Worm (Caenorhabditis elegans) whole organism, young adult: ENCODE data around the gene Y46H3A.5.
A peak's percentile ranks its signal among the peaks of the same experiment; 100 is the strongest.

Experiments
- B0261.1 ChIP-seq: sonication (generic microtip); optimal IDR thresholded peaks from 2 replicates; lab custom pipeline; 2016; ENCODE audit warnings: mild to moderate bottlenecking, missing genetic modification characterization, moderate library complexity, missing compliant biosample characterization
- B0336.3 ChIP-seq: fragments of 200-800 bp; sonication (Bioruptor generic); IDR thresholded peaks from 2 replicates; pipeline ENCODE4 v1.3.6; 2022; ENCODE audit warnings: missing genetic modification characterization, missing compliant biosample characterization
- C17E4.6 ChIP-seq: fragments of 200-800 bp; sonication (Bioruptor generic); IDR thresholded peaks from 2 replicates; pipeline ENCODE4 v1.3.6; 2022; ENCODE audit warnings: missing genetic modification reagents, missing genetic modification characterization, missing compliant biosample characterization
- F23B12.7 ChIP-seq: sonication (generic microtip); optimal IDR thresholded peaks from 2 replicates; lab custom pipeline; 2017; ENCODE audit warnings: missing genetic modification characterization, mild to moderate bottlenecking, missing compliant biosample characterization, antibody characterized with exemption, moderate library complexity; ENCODE audit not compliant: insufficient read depth
- K12H6.12 ChIP-seq: fragments of 200-800 bp; sonication (Bioruptor generic); optimal IDR thresholded peaks from 2 replicates; lab custom pipeline; 2018; ENCODE audit warnings: mild to moderate bottlenecking, missing genetic modification characterization, missing compliant biosample characterization
- Y56A3A.18 ChIP-seq: fragments of 200-800 bp; sonication (Bioruptor generic); IDR thresholded peaks from 2 replicates; pipeline ENCODE4 v1.3.6; 2022; ENCODE audit warnings: missing genetic modification reagents, missing genetic modification characterization, missing compliant biosample characterization
- Y95B8A.8 ChIP-seq: fragments of 200-800 bp; sonication (Bioruptor generic); IDR thresholded peaks from 2 replicates; pipeline ENCODE4 v1.3.6; 2022; ENCODE audit warnings: missing genetic modification reagents, missing genetic modification characterization, missing compliant biosample characterization
- ZK185.1 ChIP-seq: sonication (generic microtip); optimal IDR thresholded peaks from 2 replicates; lab custom pipeline; 2016; ENCODE audit warnings: mild to moderate bottlenecking, missing genetic modification characterization, missing compliant biosample characterization; ENCODE audit not compliant: poor library complexity, severe bottlenecking
- ama-1 ChIP-seq, 3 experiments: fragments of 150-350 bp in 1 of 3; sonication (generic microtip) in 2 of 3; optimal IDR thresholded peaks; 2 replicates each; lab custom pipeline; 2014 to 2018; ENCODE audit warnings: missing biosample characterization in 2 of 3, missing genetic modification characterization in 2 of 3, missing genetic modification reagents in 2 of 3
- atf-7 ChIP-seq: sonication (generic microtip); optimal IDR thresholded peaks from 2 replicates; lab custom pipeline; 2017; ENCODE audit warnings: mild to moderate bottlenecking, missing genetic modification characterization, missing compliant biosample characterization
- attf-5 ChIP-seq: fragments of 200-800 bp; sonication (Bioruptor generic); optimal IDR thresholded peaks from 2 replicates; lab custom pipeline; 2018; ENCODE audit warnings: mild to moderate bottlenecking, missing genetic modification characterization, missing compliant biosample characterization
- cebp-1 ChIP-seq, 2 experiments: fragments of 200-800 bp in 1 of 2; sonication (Bioruptor generic) in 1 of 2; sonication (generic microtip) in 1 of 2; IDR thresholded peaks in 1 of 2; optimal IDR thresholded peaks in 1 of 2; 2 replicates each; pipeline versions ENCODE4 v1.3.6 to Lab custom; 2017 to 2022; ENCODE audit warnings: missing compliant biosample characterization in 2 of 2, missing genetic modification characterization in 2 of 2, mild to moderate bottlenecking in 1 of 2, missing genetic modification reagents in 1 of 2, moderate library complexity in 1 of 2
- ceh-100 ChIP-seq: fragments of 200-800 bp; sonication (Bioruptor generic); IDR thresholded peaks from 2 replicates; pipeline ENCODE4 v1.3.6; 2022; ENCODE audit warnings: missing genetic modification reagents, missing genetic modification characterization, missing compliant biosample characterization
- ceh-27 ChIP-seq: fragments of 200-800 bp; sonication (Bioruptor generic); optimal IDR thresholded peaks from 2 replicates; lab custom pipeline; 2018; ENCODE audit warnings: mild to moderate bottlenecking, missing genetic modification characterization, moderate library complexity, missing compliant biosample characterization
- chd-7 ChIP-seq: sonication (generic microtip); optimal IDR thresholded peaks from 2 replicates; lab custom pipeline; 2016; ENCODE audit warnings: mild to moderate bottlenecking, missing genetic modification characterization, moderate library complexity, missing compliant biosample characterization
- dox-1 ChIP-seq: fragments of 200-800 bp; sonication (Bioruptor generic); IDR thresholded peaks from 2 replicates; pipeline ENCODE4 v1.3.6; 2022; ENCODE audit warnings: missing genetic modification reagents, missing genetic modification characterization, missing compliant biosample characterization
- egl-18 ChIP-seq: fragments of 200-800 bp; sonication (Bioruptor generic); IDR thresholded peaks from 2 replicates; pipeline ENCODE4 v1.3.6; 2022; ENCODE audit warnings: missing genetic modification reagents, missing genetic modification characterization, missing compliant biosample characterization
- him-1 ChIP-seq: sonication (generic microtip); optimal IDR thresholded peaks from 2 replicates; lab custom pipeline; 2016; ENCODE audit warnings: missing genotype, missing genetic modification reagents, missing genetic modification characterization, missing compliant biosample characterization
- hlh-12 ChIP-seq: sonication (generic microtip); optimal IDR thresholded peaks from 2 replicates; lab custom pipeline; 2016; ENCODE audit warnings: missing genetic modification characterization, missing compliant biosample characterization
- hmg-1.2 ChIP-seq: fragments of 200-800 bp; sonication (Bioruptor generic); IDR thresholded peaks from 2 replicates; pipeline ENCODE4 v1.3.6; 2022; ENCODE audit warnings: missing genetic modification reagents, missing genetic modification characterization, missing compliant biosample characterization
- hrde-1 ChIP-seq: sonication (generic microtip); optimal IDR thresholded peaks from 2 replicates; lab custom pipeline; 2016; ENCODE audit warnings: missing genetic modification characterization, mild to moderate bottlenecking, missing compliant biosample characterization, moderate library complexity, missing genotype, missing genetic modification reagents, borderline replicate concordance
- hsf-1 ChIP-seq: fragments of 200-800 bp; sonication (Bioruptor generic); IDR thresholded peaks from 2 replicates; pipeline ENCODE4 v1.3.6; 2022; ENCODE audit warnings: missing genetic modification reagents, missing genetic modification characterization, missing compliant biosample characterization
- lin-26 ChIP-seq: fragments of 200-800 bp; sonication (Bioruptor generic); IDR thresholded peaks from 2 replicates; pipeline ENCODE4 v1.3.6; 2022; ENCODE audit warnings: missing genetic modification reagents, missing genetic modification characterization, missing compliant biosample characterization
- lin-54 ChIP-seq: fragments of 200-800 bp; sonication (Bioruptor generic); optimal IDR thresholded peaks from 2 replicates; lab custom pipeline; 2018; ENCODE audit warnings: mild to moderate bottlenecking, missing genetic modification characterization, missing compliant biosample characterization
- lsl-1 ChIP-seq: fragments of 200-800 bp; sonication (Bioruptor generic); optimal IDR thresholded peaks from 2 replicates; lab custom pipeline; 2018; ENCODE audit warnings: mild to moderate bottlenecking, missing genetic modification characterization, moderate library complexity, missing compliant biosample characterization
- madf-3 ChIP-seq: fragments of 200-800 bp; sonication (Bioruptor generic); IDR thresholded peaks from 2 replicates; pipeline ENCODE4 v1.3.6; 2022; ENCODE audit warnings: missing genetic modification reagents, missing genetic modification characterization, missing compliant biosample characterization
- mcd-1 ChIP-seq: fragments of 200-800 bp; sonication (Bioruptor generic); IDR thresholded peaks from 2 replicates; pipeline ENCODE4 v1.3.6; 2022; ENCODE audit warnings: missing genetic modification reagents, missing genetic modification characterization, missing compliant biosample characterization
- nfyb-1 ChIP-seq: fragments of 200-800 bp; sonication (Bioruptor generic); IDR thresholded peaks from 2 replicates; pipeline ENCODE4 v1.3.6; 2022; ENCODE audit warnings: missing genetic modification reagents, missing genetic modification characterization, missing compliant biosample characterization
- nhr-120 ChIP-seq: fragments of 200-800 bp; sonication (Bioruptor generic); IDR thresholded peaks from 2 replicates; pipeline ENCODE4 v1.3.6; 2022; ENCODE audit warnings: missing genetic modification characterization, missing compliant biosample characterization
- nhr-179 ChIP-seq: sonication (generic microtip); optimal IDR thresholded peaks from 2 replicates; lab custom pipeline; 2016; ENCODE audit warnings: mild to moderate bottlenecking, missing genetic modification characterization, missing compliant biosample characterization
- nhr-80 ChIP-seq: sonication (generic microtip); optimal IDR thresholded peaks from 2 replicates; lab custom pipeline; 2016; ENCODE audit warnings: missing genetic modification characterization, missing compliant biosample characterization
- nhr-90 ChIP-seq: sonication (generic microtip); optimal IDR thresholded peaks from 2 replicates; lab custom pipeline; 2016; ENCODE audit warnings: missing genotype, mild to moderate bottlenecking, missing genetic modification characterization, missing compliant biosample characterization
- rpc-1 ChIP-seq, 2 experiments: fragments of 150-350 bp in 1 of 2; sonication (generic microtip) in 1 of 2; optimal IDR thresholded peaks; 2 replicates each; lab custom pipeline; 2014 to 2018; ENCODE audit warnings: missing biosample characterization in 1 of 2, missing genetic modification characterization in 1 of 2, missing genetic modification reagents in 1 of 2, missing genotype in 1 of 2
- snpc-1.1 ChIP-seq: sonication (generic microtip); optimal IDR thresholded peaks from 2 replicates; lab custom pipeline; 2017; ENCODE audit warnings: missing genetic modification characterization, mild to moderate bottlenecking, missing compliant biosample characterization, antibody characterized with exemption, moderate library complexity, missing genotype, missing genetic modification reagents; ENCODE audit not compliant: insufficient read depth
- tbp1 ChIP-seq: fragments of 200-800 bp; sonication (Bioruptor generic); optimal IDR thresholded peaks from 2 replicates; lab custom pipeline; 2018; ENCODE audit warnings: mild to moderate bottlenecking, missing genetic modification characterization, missing compliant biosample characterization
- unc-62 ChIP-seq: fragments of 150-350 bp; optimal IDR thresholded peaks from 2 replicates; lab custom pipeline; 2014; ENCODE audit warnings: missing biosample characterization, missing genetic modification reagents, missing genetic modification characterization
- zfh-2 ChIP-seq: fragments of 200-800 bp; sonication (Bioruptor generic); conservative IDR thresholded peaks from 2 replicates; pipeline ENCODE4 v1.3.6; 2022; ENCODE audit warnings: missing genetic modification reagents, missing genetic modification characterization, missing compliant biosample characterization

Gene Y46H3A.5

DNA sequence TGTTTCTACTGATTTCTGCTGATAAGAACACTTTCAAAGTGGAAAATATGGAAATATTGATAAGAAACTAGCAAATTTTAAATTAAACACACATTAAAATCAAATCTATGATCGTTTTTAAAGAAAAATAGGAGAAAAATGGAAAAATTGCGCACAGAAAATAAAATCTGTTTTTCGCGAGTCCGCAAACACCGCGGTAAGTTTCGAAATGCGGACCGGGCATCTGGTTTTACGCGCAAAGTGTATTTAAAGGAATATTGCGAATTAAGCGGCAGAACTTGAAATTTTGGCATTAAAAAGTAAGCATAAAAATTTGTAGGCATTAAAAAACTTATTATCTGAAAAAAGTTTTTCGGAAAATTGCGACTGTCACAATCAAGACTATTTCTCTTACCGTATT lies 41.6 kb downstream of the Y46H3A.5 start (continued):
- TF ChIP-seq Y95B8A.8 (GFP tag; lab: Robert Waterston, UW) (no peak), unc-62 (GFP tag; lab: Kevin White, UChicago) (no peak), F23B12.7 (tag; lab: Kevin White, UChicago) (no peak), lin-54 (GFP tag; lab: Kevin White, UChicago) (no peak), rpc-1 (optimal IDR thresholded peaks at IDR 0.05; lab: Kevin White, UChicago) (no peak), rpc-1 (tag; optimal IDR thresholded peaks at IDR 0.05; lab: Kevin White, UChicago) (no peak), ama-1 (optimal IDR thresholded peaks at IDR 0.05; lab: Kevin White, UChicago) (no peak), ama-1 (GFP tag; optimal IDR thresholded peaks at IDR 0.05; lab: Kevin White, UChicago) (no peak), atf-7 (tag; lab: Kevin White, UChicago) (no peak), mcd-1 (GFP tag; lab: Robert Waterston, UW) (0 out of 2 replicates have a peak, but pooled peaks have one; percentile 10), snpc-1.1 (tag; lab: Kevin White, UChicago) (no peak), nhr-120 (no peak), lsl-1 (GFP tag; lab: Kevin White, UChicago) (peak; percentile 77), hrde-1 (tag; lab: Kevin White, UChicago) (no peak), madf-3 (no peak), lin-26 (no peak), ceh-27 (GFP tag; lab: Kevin White, UChicago) (no peak), tbp1 (GFP tag; lab: Kevin White, UChicago) (no peak), nhr-179 (tag; lab: Kevin White, UChicago) (no peak)

- no peak for TF ChIP-seq ceh-100
- TF ChIP-seq nfyb-1 (GFP tag; lab: Robert Waterston, UW) = no peak
- TF ChIP-seq him-1 (tag; lab: Kevin White, UChicago) = no peak
- no peak for TF ChIP-seq chd-7 (tag; lab: Kevin White, UChicago)
- TF ChIP-seq hmg-1.2 (GFP tag; lab: Robert Waterston, UW) = peak; percentile 16; the same call in 1 of the 2 replicates
- TF ChIP-seq nhr-80 (tag; lab: Kevin White, UChicago) = peak; percentile 61
- TF ChIP-seq hsf-1 (GFP tag; lab: Robert Waterston, UW) = no peak
- TF ChIP-seq egl-18 (GFP tag; lab: Robert Waterston, UW) = no peak
- TF ChIP-seq cebp-1 (GFP tag; IDR thresholded peaks at IDR 0.05; lab: Robert Waterston, UW) = no peak
- peak; percentile 42 for TF ChIP-seq cebp-1 (tag; optimal IDR thresholded peaks at IDR 0.05; lab: Kevin White, UChicago)
- TF ChIP-seq dox-1 (GFP tag; lab: Robert Waterston, UW) = peak; percentile 52; the same call in 1 of the 2 replicates
- TF ChIP-seq nhr-90 (tag; lab: Kevin White, UChicago) = no peak
- peak; percentile 20 for TF ChIP-seq attf-5
- no peak for TF ChIP-seq K12H6.12 (tag; lab: Kevin White, UChicago)
- TF ChIP-seq rpc-1 (optimal IDR thresholded peaks at IDR 0.05; lab: Kevin White, UChicago) = no peak
- no peak for TF ChIP-seq rpc-1 (tag; optimal IDR thresholded peaks at IDR 0.05; lab: Kevin White, UChicago)
- peak; percentile 36; the same call in 1 of the 2 replicates for TF ChIP-seq B0336.3 (GFP tag; lab: Robert Waterston, UW)
- TF ChIP-seq zfh-2 (GFP tag; lab: Robert Waterston, UW) = 0 out of 2 replicates have a peak, but pooled peaks have one; percentile 23
- TF ChIP-seq atf-7 (tag; lab: Kevin White, UChicago) = no peak
- no peak for TF ChIP-seq ZK185.1 (tag; lab: Kevin White, UChicago)
Observed at ce11 chrV:1771727-1772126, 43.0 kb downstream of the Y46H3A.5 start, which contains the start of gene dhs-13. Gene dhs-13, minus strand, starts transcription at chrV:1771734.

DNA sequence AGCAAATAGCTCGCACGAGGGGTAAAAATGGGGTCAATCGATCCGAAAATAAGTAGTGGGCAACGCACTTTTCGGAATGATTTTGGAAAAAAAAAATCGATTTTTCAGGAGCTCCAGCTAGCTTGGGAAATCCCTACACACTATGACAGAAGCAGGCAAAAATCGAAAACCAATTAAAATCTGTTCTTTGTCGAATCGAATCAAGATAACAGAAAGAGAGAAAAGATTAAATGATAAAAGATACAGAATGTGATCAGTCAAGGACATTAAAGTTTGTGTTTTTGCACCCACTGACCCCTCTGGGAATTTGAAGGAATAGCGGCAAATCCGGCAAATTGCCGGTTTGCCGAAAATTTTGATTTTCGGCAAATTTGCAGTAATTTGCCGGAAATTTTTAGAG lies 47.3 kb downstream of the Y46H3A.5 start:
- no peak for TF ChIP-seq C17E4.6
- no peak for TF ChIP-seq Y56A3A.18 (GFP tag; lab: Robert Waterston, UW)
- no peak for TF ChIP-seq lsl-1 (GFP tag; lab: Kevin White, UChicago)
- TF ChIP-seq B0336.3 (GFP tag; lab: Robert Waterston, UW) = no peak
- no peak for TF ChIP-seq hlh-12 (tag; lab: Kevin White, UChicago)
- TF ChIP-seq B0261.1 (tag; lab: Kevin White, UChicago) = no peak
